Worm (Caenorhabditis elegans) whole organism, L2 larva: ENCODE results near the gene srw-84.

Experiments used
- C34F6.9 ChIP-seq: fragments of 150-350 bp; optimal IDR thresholded peaks from 2 replicates; lab custom pipeline; 2014; ENCODE audit warnings: missing biosample characterization, missing genetic modification characterization
- F13H6.1 ChIP-seq: sonication (generic microtip); optimal IDR thresholded peaks from 2 replicates; lab custom pipeline; 2016; ENCODE audit warnings: missing genetic modification characterization, missing compliant biosample characterization
- R02D3.7 ChIP-seq: fragments of 150-350 bp; optimal IDR thresholded peaks from 2 replicates; lab custom pipeline; 2014; ENCODE audit warnings: missing biosample characterization, missing genetic modification characterization
- Y55F3AM.14 ChIP-seq: fragments of 200-800 bp; sonication (Bioruptor generic); optimal IDR thresholded peaks from 2 replicates; lab custom pipeline; 2018; ENCODE audit warnings: mild to moderate bottlenecking, missing genetic modification characterization, missing compliant biosample characterization
- ZK546.5 ChIP-seq: sonication (generic microtip); optimal IDR thresholded peaks from 2 replicates; lab custom pipeline; 2017; ENCODE audit warnings: missing biosample characterization, missing genetic modification characterization
- alr-1 ChIP-seq: fragments of 150-350 bp; optimal IDR thresholded peaks from 2 replicates; lab custom pipeline; 2014; ENCODE audit warnings: missing biosample characterization, missing genetic modification characterization
- aly-2 ChIP-seq: fragments of 150-350 bp; optimal IDR thresholded peaks from 2 replicates; lab custom pipeline; 2014; ENCODE audit warnings: missing biosample characterization, missing genetic modification characterization
- blmp-1 ChIP-seq: sonication (generic microtip); optimal IDR thresholded peaks from 2 replicates; lab custom pipeline; 2017; ENCODE audit warnings: missing genetic modification characterization, mild to moderate bottlenecking, missing compliant biosample characterization, antibody characterized with exemption, moderate library complexity; ENCODE audit not compliant: insufficient read depth
- ceh-16 ChIP-seq: fragments of 150-350 bp; optimal IDR thresholded peaks from 2 replicates; lab custom pipeline; 2014; ENCODE audit warnings: missing biosample characterization, missing genetic modification characterization
- ceh-82 ChIP-seq: fragments of 150-350 bp; optimal IDR thresholded peaks from 2 replicates; lab custom pipeline; 2014; ENCODE audit warnings: missing biosample characterization, missing genetic modification characterization
- crh-2 ChIP-seq: sonication (generic microtip); optimal IDR thresholded peaks from 2 replicates; lab custom pipeline; 2017; ENCODE audit warnings: missing biosample characterization, missing genetic modification characterization
- dmd-4 ChIP-seq: sonication (generic microtip); optimal IDR thresholded peaks from 2 replicates; lab custom pipeline; 2017; ENCODE audit warnings: missing biosample characterization, missing genetic modification characterization
- egl-27 ChIP-seq: sonication (generic microtip); optimal IDR thresholded peaks from 3 replicates; lab custom pipeline; 2017; ENCODE audit warnings: missing biosample characterization, missing genetic modification reagents, missing genetic modification characterization
- elt-3 ChIP-seq: sonication (generic microtip); optimal IDR thresholded peaks from 2 replicates; lab custom pipeline; 2017; ENCODE audit warnings: missing biosample characterization, missing genetic modification characterization
- fos-1 ChIP-seq: fragments of 150-350 bp; optimal IDR thresholded peaks from 2 replicates; lab custom pipeline; 2014; ENCODE audit warnings: missing biosample characterization, missing genetic modification characterization
- gmeb-1 ChIP-seq: fragments of 150-350 bp; optimal IDR thresholded peaks from 2 replicates; lab custom pipeline; 2014; ENCODE audit warnings: missing biosample characterization, missing genetic modification characterization
- lin-11 ChIP-seq: fragments of 150-350 bp; sonication (generic microtip); optimal IDR thresholded peaks from 2 replicates; lab custom pipeline; 2014; ENCODE audit warnings: missing biosample characterization, missing genetic modification characterization, inconsistent platforms, mixed read lengths
- lin-13 ChIP-seq: fragments of 150-350 bp; optimal IDR thresholded peaks from 2 replicates; lab custom pipeline; 2014; ENCODE audit warnings: missing biosample characterization, missing genetic modification reagents, missing genetic modification characterization
- lin-39 ChIP-seq: fragments of 150-350 bp; optimal IDR thresholded peaks from 2 replicates; lab custom pipeline; 2014; ENCODE audit warnings: missing biosample characterization, missing genetic modification reagents, missing genetic modification characterization
- mab-5 ChIP-seq: fragments of 150-350 bp; optimal IDR thresholded peaks from 2 replicates; lab custom pipeline; 2014; ENCODE audit warnings: missing biosample characterization, missing genetic modification characterization
- mdl-1 ChIP-seq, 2 experiments: fragments of 150-350 bp in 1 of 2; sonication (generic microtip) in 1 of 2; optimal IDR thresholded peaks; 2 replicates each; lab custom pipeline; 2017; ENCODE audit warnings: missing biosample characterization in 2 of 2, missing genetic modification characterization in 2 of 2
- nhr-11 ChIP-seq: fragments of 150-350 bp; optimal IDR thresholded peaks from 2 replicates; lab custom pipeline; 2014; ENCODE audit warnings: missing biosample characterization, missing genetic modification characterization
- nhr-12 ChIP-seq: fragments of 150-350 bp; optimal IDR thresholded peaks from 2 replicates; lab custom pipeline; 2014; ENCODE audit warnings: missing biosample characterization, missing genetic modification characterization
- nhr-129 ChIP-seq: fragments of 150-350 bp; optimal IDR thresholded peaks from 2 replicates; lab custom pipeline; 2014; ENCODE audit warnings: missing biosample characterization, missing genetic modification characterization
- nhr-23 ChIP-seq: fragments of 150-350 bp; optimal IDR thresholded peaks from 2 replicates; lab custom pipeline; 2014; ENCODE audit warnings: missing biosample characterization, missing genetic modification reagents, missing genetic modification characterization
- nhr-237 ChIP-seq: fragments of 150-350 bp; optimal IDR thresholded peaks from 2 replicates; lab custom pipeline; 2014; ENCODE audit warnings: missing biosample characterization, missing genetic modification characterization
- nhr-25 ChIP-seq: fragments of 150-350 bp; sonication (generic microtip); optimal IDR thresholded peaks from 3 replicates; lab custom pipeline; 2014; ENCODE audit warnings: missing biosample characterization, missing genetic modification characterization
- nhr-6 ChIP-seq: fragments of 150-350 bp; optimal IDR thresholded peaks from 2 replicates; lab custom pipeline; 2014; ENCODE audit warnings: missing biosample characterization, missing genetic modification characterization
- sem-4 ChIP-seq: fragments of 150-350 bp; optimal IDR thresholded peaks from 2 replicates; lab custom pipeline; 2014; ENCODE audit warnings: missing biosample characterization, missing genetic modification reagents, missing genetic modification characterization
- skn-1 ChIP-seq: sonication (generic microtip); optimal IDR thresholded peaks from 2 replicates; lab custom pipeline; 2017; ENCODE audit warnings: missing biosample characterization, missing genetic modification characterization
- sma-3 ChIP-seq: sonication (generic microtip); optimal IDR thresholded peaks from 2 replicates; lab custom pipeline; 2016; ENCODE audit warnings: missing genetic modification reagents, missing genetic modification characterization, missing compliant biosample characterization
- sma-9 ChIP-seq, 2 experiments: fragments of 150-350 bp in 1 of 2; sonication (generic microtip) in 1 of 2; optimal IDR thresholded peaks; 2 replicates each; lab custom pipeline; 2014 to 2016; ENCODE audit warnings: missing genetic modification characterization in 2 of 2, mild to moderate bottlenecking in 1 of 2, missing biosample characterization in 1 of 2, missing compliant biosample characterization in 1 of 2, missing genetic modification reagents in 1 of 2, moderate library complexity in 1 of 2
- snpc-4 ChIP-seq: fragments of 150-350 bp; optimal IDR thresholded peaks from 2 replicates; lab custom pipeline; 2014; ENCODE audit warnings: missing biosample characterization, missing genetic modification characterization
- unc-39 ChIP-seq: fragments of 150-350 bp; optimal IDR thresholded peaks from 2 replicates; lab custom pipeline; 2014; ENCODE audit warnings: missing biosample characterization, missing genetic modification characterization
- unc-55 ChIP-seq: fragments of 150-350 bp; sonication (generic microtip); optimal IDR thresholded peaks from 3 replicates; lab custom pipeline; 2014; ENCODE audit warnings: missing biosample characterization, missing genetic modification reagents, missing genetic modification characterization
- unc-62 ChIP-seq: fragments of 150-350 bp; optimal IDR thresholded peaks from 2 replicates; lab custom pipeline; 2014; ENCODE audit warnings: missing biosample characterization, missing genetic modification reagents, missing genetic modification characterization
- ztf-1 ChIP-seq: fragments of 200-800 bp; sonication (Bioruptor generic); conservative IDR thresholded peaks from 2 replicates; pipeline ENCODE4 v1.3.6; 2022; ENCODE audit warnings: missing genetic modification characterization, missing compliant biosample characterization
- ztf-11 ChIP-seq: sonication (generic microtip); optimal IDR thresholded peaks from 2 replicates; lab custom pipeline; 2017; ENCODE audit warnings: missing biosample characterization, missing genetic modification characterization
- ztf-4 ChIP-seq: fragments of 150-350 bp; optimal IDR thresholded peaks from 2 replicates; lab custom pipeline; 2014; ENCODE audit warnings: missing biosample characterization, missing genetic modification characterization

Gene srw-84

DNA sequence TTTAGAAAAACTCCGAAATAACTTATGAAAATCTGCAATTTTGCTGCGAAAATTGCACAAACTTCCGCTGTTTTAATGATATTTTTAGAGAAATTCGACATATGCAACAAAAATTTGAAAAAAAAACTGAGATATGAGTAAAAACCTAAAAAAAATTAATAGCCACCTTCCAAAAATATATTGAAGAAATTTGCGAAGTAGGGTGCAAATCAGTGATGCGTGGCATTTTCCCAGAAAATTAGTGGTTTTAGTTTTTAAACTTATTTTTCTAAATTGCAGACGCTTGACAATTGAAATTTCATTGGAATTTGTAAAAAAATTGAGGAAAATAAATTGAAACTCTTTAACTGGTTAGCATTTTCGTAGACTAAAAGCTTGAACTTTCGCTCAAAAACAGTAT, 17.8 kb downstream of the srw-84 start, which contains the start of gene C25F9.13:
Gene C25F9.13, minus strand, starts transcription at position 101 of the 400 bp plus-strand sequence.
- no peak for TF ChIP-seq ztf-1
- no peak for TF ChIP-seq C34F6.9

DNA sequence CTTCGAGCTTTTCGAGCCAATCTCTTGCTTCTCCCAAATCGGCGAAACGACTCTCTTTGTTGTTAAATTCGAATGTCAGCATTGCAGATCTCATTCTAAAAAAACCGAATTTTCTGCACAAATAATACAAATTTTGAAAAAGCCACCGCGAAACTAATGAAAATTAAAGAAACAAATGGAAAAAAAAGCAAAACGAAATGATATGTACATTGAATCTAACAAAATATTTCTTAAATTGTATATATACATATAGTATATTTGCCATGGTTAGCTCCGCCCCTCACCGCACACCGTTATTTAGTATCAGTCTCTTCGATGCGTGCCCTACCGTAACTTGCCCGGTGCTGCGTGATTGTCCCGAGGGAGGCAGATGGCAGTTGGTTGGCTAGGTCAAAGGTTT, 19.6 kb downstream of the srw-84 start, which contains the start of gene srw-86:
Gene srw-86, minus strand, starts transcription at position 101 of the 400 bp plus-strand sequence.
- no peak for TF ChIP-seq lin-39 (tag; lab: Kevin White, UChicago)
- TF ChIP-seq Y55F3AM.14, result no peak
- TF ChIP-seq egl-27 (tag; lab: Kevin White, UChicago), result no peak
- TF ChIP-seq nhr-23 (tag; lab: Kevin White, UChicago), result no peak
- TF ChIP-seq sma-3 (GFP tag; lab: Kevin White, UChicago), result no peak
- no peak for TF ChIP-seq sem-4 (tag; lab: Kevin White, UChicago)
- TF ChIP-seq lin-13, result no peak
- no peak for TF ChIP-seq mdl-1 (tag; optimal IDR thresholded peaks at IDR 0.05; lab: Kevin White, UChicago)
- no peak for TF ChIP-seq nhr-6 (tag; lab: Kevin White, UChicago)
- TF ChIP-seq sma-9 (GFP tag; optimal IDR thresholded peaks at IDR 0.05; lab: Kevin White, UChicago), result no peak
- TF ChIP-seq sma-9 (tag; optimal IDR thresholded peaks at IDR 0.05; lab: Kevin White, UChicago), result no peak
- TF ChIP-seq F13H6.1 (tag; lab: Kevin White, UChicago), result no peak
- TF ChIP-seq ztf-4 (tag; lab: Kevin White, UChicago), result no peak
- no peak for TF ChIP-seq aly-2
- TF ChIP-seq gmeb-1 (tag; lab: Kevin White, UChicago), result no peak
- TF ChIP-seq ceh-82, result no peak
- no peak for TF ChIP-seq ZK546.5
- no peak for TF ChIP-seq R02D3.7 (tag; lab: Kevin White, UChicago)
- TF ChIP-seq C34F6.9, result no peak
- no peak for TF ChIP-seq alr-1 (tag; lab: Kevin White, UChicago)
- TF ChIP-seq ceh-16, result no peak

- TF ChIP-seq Y55F3AM.14, result no peak
- TF ChIP-seq fos-1 (tag; lab: Kevin White, UChicago), result peak; percentile 11
- TF ChIP-seq snpc-4 (tag; lab: Kevin White, UChicago), result no peak
Observed at ce11 chrV:19401429-19401828, 20.4 kb downstream of the srw-84 start.

DNA sequence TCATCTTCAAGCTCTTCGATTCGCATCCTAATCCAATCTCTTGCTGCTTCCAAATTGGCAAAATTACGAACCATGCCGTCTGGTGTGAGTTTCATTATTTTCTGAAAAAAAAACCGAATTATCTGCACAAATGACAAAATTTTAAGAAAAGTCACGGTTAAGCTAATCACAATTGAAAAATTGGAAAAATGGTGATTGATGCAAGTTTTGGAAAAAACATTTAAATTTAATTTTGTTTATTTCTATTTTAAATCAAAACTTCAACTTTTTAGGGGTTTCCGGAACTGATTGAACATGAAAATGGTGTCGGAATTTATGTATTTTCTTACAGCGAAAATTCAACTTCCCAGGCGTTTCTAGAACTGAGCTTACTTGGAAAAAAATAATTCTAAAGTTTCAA, 21.8 kb downstream of the srw-84 start, which contains the start of gene C25F9.12:
Gene C25F9.12, minus strand, starts transcription at position 101 of the 400 bp plus-strand sequence.
- TF ChIP-seq ztf-11 (tag; lab: Kevin White, UChicago), result no peak
- no peak for TF ChIP-seq alr-1 (tag; lab: Kevin White, UChicago)
- no peak for TF ChIP-seq ceh-16
- TF ChIP-seq nhr-12 (tag; lab: Kevin White, UChicago), result no peak
- no peak for TF ChIP-seq egl-27 (tag; lab: Kevin White, UChicago)
- no peak for TF ChIP-seq skn-1 (tag; lab: Kevin White, UChicago)
- TF ChIP-seq mab-5, result no peak
- no peak for TF ChIP-seq snpc-4 (tag; lab: Kevin White, UChicago)
- TF ChIP-seq dmd-4 (tag; lab: Kevin White, UChicago), result no peak
- TF ChIP-seq mdl-1 (tag; optimal IDR thresholded peaks at IDR 0.05; lab: Kevin White, UChicago), result no peak

ce11 chrV:19403619-19404018, 22.6 kb downstream of the srw-84 start:
- TF ChIP-seq lin-39 (tag; lab: Kevin White, UChicago) (no peak), ZK546.5 (no peak), unc-62 (GFP tag; lab: Kevin White, UChicago) (no peak), nhr-237 (tag; lab: Kevin White, UChicago) (no peak), blmp-1 (tag; lab: Kevin White, UChicago) (no peak), mdl-1 (tag; optimal IDR thresholded peaks at IDR 0.05; lab: Kevin White, UChicago) (no peak), nhr-6 (tag; lab: Kevin White, UChicago) (no peak), crh-2 (tag; lab: Kevin White, UChicago) (no peak), lin-11 (no peak), nhr-12 (tag; lab: Kevin White, UChicago) (no peak), nhr-129 (no peak), elt-3 (tag; lab: Kevin White, UChicago) (no peak), nhr-25 (no peak), nhr-11 (tag; lab: Kevin White, UChicago) (no peak), fos-1 (tag; lab: Kevin White, UChicago) (no peak), R02D3.7 (tag; lab: Kevin White, UChicago) (no peak), unc-55 (GFP tag; lab: Kevin White, UChicago) (no peak), unc-39 (tag; lab: Kevin White, UChicago) (no peak)
